Worm (Caenorhabditis elegans): ENCODE data around the gene srx-22.
A peak's percentile ranks its signal among the peaks of the same experiment; 100 is the strongest.

The srx-22 gene

DNA sequence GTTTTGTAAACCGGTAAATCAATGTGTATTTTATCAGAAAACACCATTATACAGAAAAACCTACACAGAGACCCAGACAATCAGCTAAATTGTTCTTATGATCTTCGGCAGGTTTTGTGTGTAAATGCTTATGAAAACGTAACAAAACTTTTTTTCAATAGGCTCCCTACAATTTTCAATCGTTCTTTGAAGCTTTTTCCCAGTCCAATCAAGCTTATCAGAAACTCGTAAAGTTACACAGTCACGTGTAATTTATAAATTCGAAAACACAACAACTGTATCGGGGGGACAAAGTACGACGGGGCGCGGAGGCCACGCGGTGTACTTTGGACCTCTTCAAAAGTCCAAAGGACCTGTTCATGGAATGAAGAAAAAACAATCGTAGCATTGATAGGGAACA is 50.5 kb downstream of the srx-22 start (continued):
- peak in 1 of 2 experiments; percentile 26 for TF ChIP-seq lsy-2 (tag; optimal IDR thresholded peaks at IDR 0.05)
- no peak for TF ChIP-seq ceh-28 (tag; optimal IDR thresholded peaks at IDR 0.05)
- no peak for TF ChIP-seq dmd-9 (GFP tag; IDR thresholded peaks at IDR 0.05)
- peak; percentile 38 for TF ChIP-seq cey-2 (tag; optimal IDR thresholded peaks at IDR 0.05; ENCODE audit: borderline replicate concordance, insufficient read depth)
- no peak for TF ChIP-seq Y48G9A.11 (GFP tag; IDR thresholded peaks at IDR 0.05)
- TF ChIP-seq rbr-2 (tag; optimal IDR thresholded peaks at IDR 0.05), result peak; percentile 13
- TF ChIP-seq mep-1 (tag; optimal IDR thresholded peaks at IDR 0.05), result peak; percentile 78
- TF ChIP-seq nhr-42 (GFP tag; IDR thresholded peaks at IDR 0.05), result 0 out of 2 replicates have a peak, but pooled peaks have one; percentile 4
- TF ChIP-seq gei-8 (GFP tag; optimal IDR thresholded peaks at IDR 0.05), result peak; percentile 2
- TF ChIP-seq pqm-1 (tag; optimal IDR thresholded peaks at IDR 0.05), result no peak
- no peak for TF ChIP-seq jun-1 (tag; optimal IDR thresholded peaks at IDR 0.05)
- TF ChIP-seq arid-1 (GFP tag; conservative IDR thresholded peaks at IDR 0.05), result no peak
- TF ChIP-seq Y5F2A.4 (GFP tag; optimal IDR thresholded peaks at IDR 0.05), result no peak
- TF ChIP-seq php-3 (GFP tag; IDR thresholded peaks at IDR 0.05), result peak; percentile 93
- no peak for TF ChIP-seq zip-11 (GFP tag; IDR thresholded peaks at IDR 0.05)
- TF ChIP-seq lin-29 (GFP tag; IDR thresholded peaks at IDR 0.05), result no peak
- 0 out of 2 replicates have a peak, but pooled peaks have one; percentile 11 for TF ChIP-seq pha-4 (GFP tag; IDR thresholded peaks at IDR 0.05)
- TF ChIP-seq pha-4 (tag; optimal IDR thresholded peaks at IDR 0.05), result no peak
- no peak for TF ChIP-seq aly-2 (tag; optimal IDR thresholded peaks at IDR 0.05)
- no peak for TF ChIP-seq lin-15B (tag; optimal IDR thresholded peaks at IDR 0.05)
- peak; percentile 79 for TF ChIP-seq nhr-48 (tag; optimal IDR thresholded peaks at IDR 0.05)
- TF ChIP-seq nhr-25 (tag; optimal IDR thresholded peaks at IDR 0.05; ENCODE audit: borderline replicate concordance, insufficient read depth), result no peak
- TF ChIP-seq lin-39 (tag; optimal IDR thresholded peaks at IDR 0.05), result no peak
- 0 out of 2 replicates have a peak, but pooled peaks have one; percentile 25 for TF ChIP-seq ctbp-1 (GFP tag; IDR thresholded peaks at IDR 0.05)
- no peak for TF ChIP-seq daf-19 (GFP tag; conservative IDR thresholded peaks at IDR 0.05)
- no peak for TF ChIP-seq ceh-62 (tag; optimal IDR thresholded peaks at IDR 0.05)
- TF ChIP-seq aha-1 (tag), result peak; percentile 47
- TF ChIP-seq R02D3.7 (tag; optimal IDR thresholded peaks at IDR 0.05), result no peak
- TF ChIP-seq T26A8.4 (GFP tag; IDR thresholded peaks at IDR 0.05), result peak; percentile 78
- no peak for TF ChIP-seq dpl-1 (GFP tag; optimal IDR thresholded peaks at IDR 0.05)
- peak; percentile 89 for TF ChIP-seq hlh-30 (tag; optimal IDR thresholded peaks at IDR 0.05; ENCODE audit: insufficient read depth)
- TF ChIP-seq nhr-28 (tag; optimal IDR thresholded peaks at IDR 0.05), result peak; percentile 19
- TF ChIP-seq madf-9 (GFP tag; conservative IDR thresholded peaks at IDR 0.05), result no peak
- no peak for TF ChIP-seq mxl-2 (GFP tag; conservative IDR thresholded peaks at IDR 0.05)
- peak; percentile 66 for TF ChIP-seq dmd-6 (GFP tag; IDR thresholded peaks at IDR 0.05)
- no peak for TF ChIP-seq zfp-2 (tag; optimal IDR thresholded peaks at IDR 0.05)
- peak in 1 of 2 experiments; percentile 47 for TF ChIP-seq hif-1 (tag; optimal IDR thresholded peaks at IDR 0.05)
- no peak for TF ChIP-seq nhr-237 (tag; optimal IDR thresholded peaks at IDR 0.05)
- no peak for TF ChIP-seq ztf-7 (tag; optimal IDR thresholded peaks at IDR 0.05)
- TF ChIP-seq egl-27 (tag; optimal IDR thresholded peaks at IDR 0.05), result no peak
- peak in 1 of 2 experiments; percentile 52 for TF ChIP-seq daf-16 (GFP tag; optimal IDR thresholded peaks at IDR 0.05)
- peak; percentile 94 for TF ChIP-seq daf-16 (tag; optimal IDR thresholded peaks at IDR 0.05)
- peak; percentile 4 for TF ChIP-seq lin-13 (GFP tag; optimal IDR thresholded peaks at IDR 0.05)
- no peak for TF ChIP-seq fkh-10 (GFP tag; optimal IDR thresholded peaks at IDR 0.05)
- TF ChIP-seq ces-1 (GFP tag; optimal IDR thresholded peaks at IDR 0.05), result no peak
- TF ChIP-seq nhr-111 (GFP tag; optimal IDR thresholded peaks at IDR 0.05), result no peak
- peak; percentile 80 for TF ChIP-seq duxl-1 (tag; optimal IDR thresholded peaks at IDR 0.05; ENCODE audit: poor library complexity)
- peak; percentile 89 for TF ChIP-seq dve-1 (tag; optimal IDR thresholded peaks at IDR 0.05; ENCODE audit: insufficient read depth)
- TF ChIP-seq mdl-1 (tag; optimal IDR thresholded peaks at IDR 0.05), result peak in 1 of 2 experiments; percentile 74
- TF ChIP-seq saeg-2 (GFP tag; IDR thresholded peaks at IDR 0.05), result no peak
- TF ChIP-seq tra-1 (GFP tag; IDR thresholded peaks at IDR 0.05), result no peak
